Fruit fly (Drosophila melanogaster) whole organism: ENCODE data around the gene Acf.

Experiments used
- CG8478 ChIP-seq: fragments of >200 bp; optimal IDR thresholded peaks from 2 replicates; lab custom pipeline; 2018; ENCODE audit warnings: inconsistent platforms
- Dll ChIP-seq: fragments of >200 bp; optimal IDR thresholded peaks from 2 replicates; lab custom pipeline; 2017
- EcR ChIP-seq, 2 experiments: fragments of >200 bp; optimal IDR thresholded peaks; 2 replicates each; lab custom pipeline; 2017; ENCODE audit warnings: missing biosample characterization in 2 of 2, missing genetic modification characterization in 2 of 2, missing genetic modification reagents in 2 of 2
- pan ChIP-seq: fragments of >200 bp; optimal IDR thresholded peaks from 2 replicates; lab custom pipeline; 2017
- psq ChIP-seq: fragments of >200 bp; optimal IDR thresholded peaks from 2 replicates; lab custom pipeline; 2017
- usp ChIP-seq: fragments of >200 bp; optimal IDR thresholded peaks from 2 replicates; lab custom pipeline; 2017; ENCODE audit warnings: missing biosample characterization, missing genetic modification characterization, mixed read lengths

dm6 chr3R:31805228-31805738 lies 11.5 kb downstream of the Acf start, which contains the start of the genes CG42233 and CG1971:
- no peak for TF ChIP-seq EcR (GFP tag; optimal IDR thresholded peaks at IDR 0.05; lab: Kevin White, UChicago)
- TF ChIP-seq pan (lab: Kevin White, UChicago), result no peak
- no peak for TF ChIP-seq usp (GFP tag; lab: Kevin White, UChicago)
- no peak for TF ChIP-seq CG8478
- TF ChIP-seq psq (lab: Kevin White, UChicago), result no peak
- TF ChIP-seq Dll (lab: Kevin White, UChicago), result no peak
